Fruit fly (Drosophila melanogaster) whole organism, pupa: ENCODE results near the gene Ibf1.

ENCODE experiments used
- CG10348 ChIP-seq: fragments of 200-800 bp; sonication (Bioruptor generic); IDR thresholded peaks from 2 replicates; pipeline ENCODE4 v1.3.6; 2022; ENCODE audit warnings: missing biosample characterization, missing genetic modification characterization
- CG12605 ChIP-seq: fragments of 200-800 bp; sonication (Bioruptor generic); IDR thresholded peaks from 2 replicates; pipeline ENCODE4 v1.3.6; 2022; ENCODE audit warnings: missing biosample characterization, missing genetic modification characterization
- CG13204 ChIP-seq: fragments of 200-800 bp; sonication (Bioruptor generic); optimal IDR thresholded peaks from 2 replicates; lab custom pipeline; 2018; ENCODE audit warnings: missing biosample characterization, mild to moderate bottlenecking, missing genetic modification characterization, moderate library complexity
- CG14655 ChIP-seq: fragments of 200-800 bp; sonication (Bioruptor generic); optimal IDR thresholded peaks from 3 replicates; lab custom pipeline; 2017; ENCODE audit warnings: mild to moderate bottlenecking, missing biosample characterization, missing genetic modification reagents, missing genetic modification characterization
- CG15710 ChIP-seq: fragments of 200-800 bp; sonication (Bioruptor generic); optimal IDR thresholded peaks from 2 replicates; lab custom pipeline; 2018; ENCODE audit warnings: missing biosample characterization, mild to moderate bottlenecking, missing genetic modification characterization, moderate library complexity
- CG17806 ChIP-seq: fragments of 200-800 bp; sonication (Bioruptor generic); optimal IDR thresholded peaks from 2 replicates; lab custom pipeline; 2018; ENCODE audit warnings: missing biosample characterization, mild to moderate bottlenecking, missing genetic modification characterization, moderate library complexity
- CG32121 ChIP-seq: fragments of 200-800 bp; sonication (Bioruptor generic); IDR thresholded peaks from 2 replicates; pipeline ENCODE4 v1.3.6; 2022; ENCODE audit warnings: missing biosample characterization, missing genetic modification characterization
- CG34367 ChIP-seq: fragments of 200-800 bp; sonication (Bioruptor generic); optimal IDR thresholded peaks from 2 replicates; lab custom pipeline; 2018; ENCODE audit warnings: missing biosample characterization, mild to moderate bottlenecking, missing genetic modification characterization
- CG4496 ChIP-seq: fragments of 200-800 bp; sonication (Bioruptor generic); IDR thresholded peaks from 3 replicates; pipeline ENCODE4 v1.3.6; 2022; ENCODE audit warnings: missing biosample characterization, missing genetic modification characterization
- CG8159 ChIP-seq: fragments of 200-800 bp; sonication (Bioruptor generic); optimal IDR thresholded peaks from 3 replicates; lab custom pipeline; 2018; ENCODE audit warnings: missing biosample characterization, mild to moderate bottlenecking, missing genetic modification characterization, moderate library complexity
- CG8301 ChIP-seq: fragments of 200-800 bp; sonication (Bioruptor generic); optimal IDR thresholded peaks from 2 replicates; lab custom pipeline; 2018; ENCODE audit warnings: missing biosample characterization, mild to moderate bottlenecking, missing genetic modification characterization
- CG9948 ChIP-seq: fragments of 200-800 bp; sonication (Bioruptor generic); optimal IDR thresholded peaks from 2 replicates; lab custom pipeline; 2018; ENCODE audit warnings: missing biosample characterization, mild to moderate bottlenecking, missing genetic modification characterization, moderate library complexity
- D1 ChIP-seq: fragments of 200-800 bp; sonication (Bioruptor generic); optimal IDR thresholded peaks from 2 replicates; lab custom pipeline; 2018; ENCODE audit warnings: missing biosample characterization, mild to moderate bottlenecking, missing genetic modification characterization, moderate library complexity
- EcR ChIP-seq: fragments of 200-800 bp; sonication (Bioruptor generic); optimal IDR thresholded peaks from 3 replicates; lab custom pipeline; 2019; ENCODE audit warnings: missing biosample characterization, missing genetic modification characterization, mild to moderate bottlenecking, moderate library complexity, missing genetic modification reagents
- Ets98B ChIP-seq: fragments of 200-800 bp; sonication (Bioruptor generic); IDR thresholded peaks from 2 replicates; pipeline ENCODE4 v1.3.6; 2022; ENCODE audit warnings: missing biosample characterization, missing genetic modification characterization
- Pif1A ChIP-seq: fragments of 200-800 bp; sonication (Bioruptor generic); optimal IDR thresholded peaks from 3 replicates; lab custom pipeline; 2016; ENCODE audit warnings: missing biosample characterization, missing genetic modification characterization
- Pif1B ChIP-seq: fragments of 200-800 bp; sonication (Bioruptor generic); optimal IDR thresholded peaks from 3 replicates; lab custom pipeline; 2016; ENCODE audit warnings: missing biosample characterization, missing genetic modification characterization
- Snoo ChIP-seq: fragments of 200-800 bp; sonication (Bioruptor generic); optimal IDR thresholded peaks from 3 replicates; lab custom pipeline; 2017; ENCODE audit warnings: missing biosample characterization, mild to moderate bottlenecking, missing genetic modification characterization, inconsistent platforms
- fd96Ca ChIP-seq: fragments of 200-800 bp; sonication (Bioruptor generic); IDR thresholded peaks from 3 replicates; pipeline ENCODE4 v1.3.6; 2022; ENCODE audit warnings: missing biosample characterization, missing genetic modification characterization
- gl ChIP-seq: fragments of 200-800 bp; sonication (Bioruptor generic); optimal IDR thresholded peaks from 2 replicates; lab custom pipeline; 2018; ENCODE audit warnings: missing biosample characterization, mild to moderate bottlenecking, missing genetic modification characterization
- rn ChIP-seq: fragments of 200-800 bp; sonication (Bioruptor generic); IDR thresholded peaks from 2 replicates; pipeline ENCODE4 v1.3.6; 2022; ENCODE audit warnings: missing biosample characterization, missing genetic modification characterization

The Ibf1 gene

DNA sequence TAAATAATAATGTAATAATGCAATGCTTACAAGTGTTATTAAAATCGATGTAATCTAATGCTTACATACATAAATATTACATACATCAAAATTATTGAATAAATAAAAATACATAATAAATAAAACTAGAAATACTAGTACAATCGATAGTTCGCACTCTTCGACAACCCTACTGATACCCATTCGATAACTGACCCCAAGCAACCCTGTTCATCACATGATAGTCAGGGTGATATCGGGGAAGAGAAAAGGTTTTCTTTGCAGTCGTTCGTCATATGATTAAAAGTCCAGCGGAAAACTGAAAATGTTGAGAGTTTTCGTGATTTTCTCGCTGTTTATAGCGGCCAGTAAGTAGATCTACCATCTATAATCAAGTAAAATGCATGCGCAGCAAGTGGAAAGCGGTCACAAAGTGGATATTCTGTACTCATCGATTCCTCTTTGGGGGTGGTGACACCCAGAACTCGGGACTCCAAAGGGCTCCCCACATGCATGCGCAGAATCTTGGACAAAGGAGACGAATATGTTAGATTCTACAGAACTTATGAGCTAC is 1.7 kb downstream of the Ibf1 start, which contains the start of gene ATP6AP2:
Gene ATP6AP2, plus strand, starts transcription at position 218 of the 553 bp plus-strand sequence.
- peak; percentile 60; the same call in 1 of the 2 replicates for TF ChIP-seq Ets98B
- no peak for TF ChIP-seq CG12605
- peak; percentile 37 for TF ChIP-seq CG17806 (tag; lab: Kevin White, UChicago)
- no peak for TF ChIP-seq CG15710 (tag; lab: Kevin White, UChicago)
- TF ChIP-seq CG8159 (tag; lab: Kevin White, UChicago) = no peak
- peak; percentile 49; the same call in 1 of the 3 replicates for TF ChIP-seq CG4496
- peak; percentile 12 for TF ChIP-seq Snoo (tag; lab: Kevin White, UChicago)
- no peak for TF ChIP-seq rn (GFP tag; lab: Robert Waterston, UW)
- TF ChIP-seq Pif1A (GFP tag; lab: Kevin White, UChicago) = no peak

DNA sequence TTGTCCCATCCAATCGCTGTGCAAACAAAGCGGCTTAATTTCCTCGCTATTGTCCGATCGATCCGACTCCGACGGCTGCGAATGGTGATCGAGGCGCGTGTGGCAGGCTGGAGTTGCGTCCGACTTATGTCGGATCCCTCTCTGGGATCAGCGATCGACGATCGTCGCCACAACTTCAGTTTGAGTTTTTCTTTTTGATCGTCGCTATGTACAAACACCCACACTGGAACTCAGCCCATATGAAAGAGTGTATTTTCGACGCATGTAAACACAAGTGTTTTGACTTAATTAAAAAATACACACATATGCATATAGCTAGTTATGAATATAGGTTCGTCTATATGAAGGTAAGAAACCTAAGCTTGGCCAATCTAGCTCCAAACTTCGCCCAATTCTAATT is 5.3 kb downstream of the Ibf1 start, which contains the start of gene sage:
Gene sage, minus strand, starts transcription at position 101 of the 400 bp plus-strand sequence.
- TF ChIP-seq CG8301 (tag; lab: Kevin White, UChicago) (no peak), fd96Ca (GFP tag; lab: Robert Waterston, UW) (no peak), D1 (tag; lab: Kevin White, UChicago) (no peak), CG10348 (GFP tag; lab: Robert Waterston, UW) (no peak), Pif1B (no peak), CG4496 (no peak), CG8159 (tag; lab: Kevin White, UChicago) (no peak)

DNA sequence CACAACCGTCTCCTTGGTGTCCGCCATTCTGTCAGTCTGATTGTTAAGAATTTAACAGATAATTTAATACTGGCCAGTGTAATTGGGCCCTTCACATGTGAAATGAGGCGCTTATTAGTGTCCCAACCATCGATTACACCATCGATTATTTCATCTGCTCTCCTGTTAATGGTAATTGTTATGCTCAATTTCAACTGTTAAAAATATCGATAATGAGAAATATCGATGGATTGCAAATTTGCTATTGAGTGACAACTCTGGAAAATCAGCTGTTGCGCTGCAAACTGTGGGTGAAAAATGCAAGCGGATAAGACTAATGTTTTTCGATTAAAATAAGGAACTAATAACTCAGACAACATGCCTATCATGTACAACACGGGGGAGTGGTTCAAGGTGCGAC is 8.0 kb downstream of the Ibf1 start, which contains the start of the genes TrpRS and Vps16A:
Gene TrpRS, minus strand, starts transcription at position 140 of the 400 bp plus-strand sequence.
Gene Vps16A, plus strand, starts transcription at position 255 of the 400 bp plus-strand sequence.
- no peak for TF ChIP-seq CG13204 (GFP tag; lab: Kevin White, UChicago)
- TF ChIP-seq fd96Ca (GFP tag; lab: Robert Waterston, UW) = no peak
- no peak for TF ChIP-seq CG32121 (GFP tag; lab: Robert Waterston, UW)
- TF ChIP-seq CG4496 = no peak
- TF ChIP-seq CG8301 (tag; lab: Kevin White, UChicago) = no peak
- no peak for TF ChIP-seq CG34367
- no peak for TF ChIP-seq EcR
- TF ChIP-seq gl (tag; lab: Kevin White, UChicago) = no peak
- TF ChIP-seq CG15710 (tag; lab: Kevin White, UChicago) = no peak
- TF ChIP-seq CG9948 (tag; lab: Kevin White, UChicago) = no peak
- TF ChIP-seq rn (GFP tag; lab: Robert Waterston, UW) = no peak
- no peak for TF ChIP-seq Snoo (tag; lab: Kevin White, UChicago)
- no peak for TF ChIP-seq CG14655 (GFP tag; lab: Kevin White, UChicago)
- TF ChIP-seq Pif1A (GFP tag; lab: Kevin White, UChicago) = no peak
- no peak for TF ChIP-seq CG8159 (tag; lab: Kevin White, UChicago)
- no peak for TF ChIP-seq Pif1B

DNA sequence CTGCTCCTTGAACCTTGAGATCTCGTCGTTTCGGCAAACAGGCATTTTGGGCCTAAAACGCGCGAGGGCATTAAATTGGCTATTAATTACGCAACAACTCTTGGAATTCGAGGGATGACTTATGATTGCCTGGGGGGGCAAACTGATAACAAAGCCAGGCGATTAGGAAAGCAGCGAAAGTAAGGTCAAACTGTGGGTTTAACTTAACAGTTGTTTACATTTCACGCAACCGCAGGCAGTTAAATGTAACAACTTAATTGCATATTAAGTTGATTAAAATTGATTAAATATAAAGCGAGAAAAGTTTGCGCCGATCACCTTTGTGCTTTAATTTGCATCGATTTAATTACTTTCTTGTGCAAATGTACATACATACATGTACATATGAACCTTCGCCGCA is 28.9 kb downstream of the Ibf1 start:
- TF ChIP-seq CG14655 (GFP tag; lab: Kevin White, UChicago) (no peak), Snoo (tag; lab: Kevin White, UChicago) (no peak), EcR (no peak), fd96Ca (GFP tag; lab: Robert Waterston, UW) (no peak), CG4496 (no peak), CG17806 (tag; lab: Kevin White, UChicago) (no peak), CG32121 (GFP tag; lab: Robert Waterston, UW) (no peak), CG8301 (tag; lab: Kevin White, UChicago) (no peak)

DNA sequence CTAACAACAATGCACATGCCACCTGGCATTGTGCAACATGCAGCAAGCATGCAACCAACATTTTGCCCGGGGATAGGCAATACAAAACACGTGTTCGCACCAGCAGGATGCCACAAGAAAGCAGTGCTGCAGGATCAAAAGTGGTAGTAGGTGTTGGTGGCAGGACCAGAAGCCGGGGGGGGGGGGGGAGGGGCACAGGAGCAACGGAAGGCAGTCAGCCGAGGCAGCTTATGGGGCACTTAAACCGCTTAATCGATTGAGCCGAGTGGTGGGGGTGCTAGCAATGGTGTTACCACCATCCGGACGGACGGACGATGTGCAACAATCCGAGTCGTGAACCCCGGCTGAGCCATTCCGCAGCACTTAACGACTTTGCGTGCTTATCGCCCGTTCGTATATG is 38.4 kb downstream of the Ibf1 start:
- TF ChIP-seq CG32121 (GFP tag; lab: Robert Waterston, UW) (no peak), CG12605 (no peak), D1 (tag; lab: Kevin White, UChicago) (no peak), Pif1A (GFP tag; lab: Kevin White, UChicago) (no peak)
